Worm (Caenorhabditis elegans): ENCODE results near the gene yap-1.

ce11 chrX:10659508-10659907 is 32.2 kb upstream of the yap-1 start:
- no peak for TF ChIP-seq sea-1 (GFP tag; conservative IDR thresholded peaks at IDR 0.05)
- no peak for TF ChIP-seq ama-1 (optimal IDR thresholded peaks at IDR 0.05)
- no peak for TF ChIP-seq hmg-4 (GFP tag; optimal IDR thresholded peaks at IDR 0.05)
- no peak for TF ChIP-seq flt-1 (GFP tag; IDR thresholded peaks at IDR 0.05)
- no peak for TF ChIP-seq tbx-11 (GFP tag; IDR thresholded peaks at IDR 0.05)
- TF ChIP-seq B0310.2 (tag; optimal IDR thresholded peaks at IDR 0.05) = no peak
- TF ChIP-seq ets-7 (tag; optimal IDR thresholded peaks at IDR 0.05) = no peak
- TF ChIP-seq hmbx-1 (tag; optimal IDR thresholded peaks at IDR 0.05) = no peak
- no peak for TF ChIP-seq F13C5.2 (tag; optimal IDR thresholded peaks at IDR 0.05)
- TF ChIP-seq tbx-37 (GFP tag; conservative IDR thresholded peaks at IDR 0.05) = no peak
- TF ChIP-seq pes-1 (GFP tag; IDR thresholded peaks at IDR 0.05) = no peak
- TF ChIP-seq tra-4 (tag; optimal IDR thresholded peaks at IDR 0.05) = no peak
